Worm (Caenorhabditis elegans): ENCODE measurements around the gene agt-1.

ce11 chrIV:13328059-13328458 lies 41.2 kb downstream of the agt-1 start, which contains the start of gene far-6:
- TF ChIP-seq flt-1 (GFP tag; IDR thresholded peaks at IDR 0.05), result no peak
- TF ChIP-seq T22C8.4 (GFP tag; IDR thresholded peaks at IDR 0.05), result no peak
- no peak for TF ChIP-seq klf-2 (GFP tag; conservative IDR thresholded peaks at IDR 0.05)
- no peak for TF ChIP-seq ztf-23 (GFP tag; IDR thresholded peaks at IDR 0.05)
- TF ChIP-seq tab-1 (GFP tag; IDR thresholded peaks at IDR 0.05), result no peak
- no peak for TF ChIP-seq cog-1 (tag; optimal IDR thresholded peaks at IDR 0.05)
- no peak for TF ChIP-seq ref-1 (GFP tag; conservative IDR thresholded peaks at IDR 0.05)
- no peak for TF ChIP-seq ztf-29 (GFP tag; IDR thresholded peaks at IDR 0.05)
- TF ChIP-seq med-1 (GFP tag; optimal IDR thresholded peaks at IDR 0.05; ENCODE audit: insufficient read depth), result no peak

Data from whole organism, midembryonic.